Worm (Caenorhabditis elegans) whole organism, L4 larva: ENCODE measurements around the gene dhcr-24.
A peak's percentile ranks its signal among the peaks of the same experiment; 100 is the strongest.

Source experiments
- D1046.2 ChIP-seq: fragments of 200-800 bp; sonication (Bioruptor generic); IDR thresholded peaks from 2 replicates; pipeline ENCODE4 v1.3.6; 2022; ENCODE audit warnings: missing genetic modification characterization, missing compliant biosample characterization
- F10B5.3 ChIP-seq: sonication (generic microtip); optimal IDR thresholded peaks from 2 replicates; lab custom pipeline; 2016; ENCODE audit warnings: mild to moderate bottlenecking, missing genetic modification characterization, missing compliant biosample characterization
- F37D6.2 ChIP-seq: sonication (generic microtip); optimal IDR thresholded peaks from 2 replicates; lab custom pipeline; 2016; ENCODE audit warnings: mild to moderate bottlenecking, missing genetic modification characterization, missing compliant biosample characterization
- F49E8.2 ChIP-seq: sonication (generic microtip); optimal IDR thresholded peaks from 2 replicates; lab custom pipeline; 2016; ENCODE audit warnings: missing compliant biosample characterization, mild to moderate bottlenecking, missing genetic modification characterization, borderline replicate concordance
- R02D3.7 ChIP-seq: fragments of 150-350 bp; sonication (generic microtip); optimal IDR thresholded peaks from 3 replicates; lab custom pipeline; 2014; ENCODE audit warnings: missing biosample characterization, missing genetic modification characterization
- Y105C5A.15 ChIP-seq: fragments of 200-800 bp; sonication (Bioruptor generic); IDR thresholded peaks from 2 replicates; pipeline ENCODE4 v1.3.6; 2022; ENCODE audit warnings: missing genetic modification characterization, missing compliant biosample characterization
- Y48G9A.11 ChIP-seq: fragments of 200-800 bp; sonication (Bioruptor generic); IDR thresholded peaks from 2 replicates; pipeline ENCODE4 v1.3.6; 2022; ENCODE audit warnings: missing genetic modification reagents, missing genetic modification characterization, missing compliant biosample characterization
- Y75B8A.6 ChIP-seq: fragments of 200-800 bp; sonication (Bioruptor generic); IDR thresholded peaks from 2 replicates; pipeline ENCODE4 v1.3.6; 2022; ENCODE audit warnings: missing genetic modification reagents, missing genetic modification characterization, missing compliant biosample characterization
- ZK337.2 ChIP-seq: fragments of 200-800 bp; sonication (Bioruptor generic); IDR thresholded peaks from 2 replicates; pipeline ENCODE4 v1.3.6; 2022; ENCODE audit warnings: missing genetic modification reagents, missing genetic modification characterization, missing compliant biosample characterization
- aha-1 ChIP-seq: fragments of 150-350 bp; peaks from one replicate; lab custom pipeline; 2014; ENCODE audit warnings: missing biosample characterization, missing genetic modification characterization
- ceh-20 ChIP-seq: fragments of 200-800 bp; sonication (Bioruptor generic); IDR thresholded peaks from 2 replicates; pipeline ENCODE4 v1.3.6; 2022; ENCODE audit warnings: missing genetic modification reagents, missing genetic modification characterization, missing compliant biosample characterization
- cey-2 ChIP-seq: sonication (generic microtip); optimal IDR thresholded peaks from 3 replicates; lab custom pipeline; 2017; ENCODE audit warnings: missing genetic modification characterization, mild to moderate bottlenecking, missing compliant biosample characterization, antibody characterized with exemption, borderline replicate concordance; ENCODE audit not compliant: insufficient read depth
- daf-16 ChIP-seq, 3 experiments: sonication (generic microtip); optimal IDR thresholded peaks; 2 replicates each; lab custom pipeline; 2016 to 2017; ENCODE audit warnings: missing genetic modification characterization in 3 of 3, missing genetic modification reagents in 3 of 3, mild to moderate bottlenecking in 2 of 3, missing compliant biosample characterization in 2 of 3, missing biosample characterization in 1 of 3, moderate library complexity in 1 of 3
- dmd-6 ChIP-seq: fragments of 200-800 bp; sonication (Bioruptor generic); IDR thresholded peaks from 2 replicates; pipeline ENCODE4 v1.3.6; 2022; ENCODE audit warnings: missing genetic modification reagents, missing genetic modification characterization, missing compliant biosample characterization
- dve-1 ChIP-seq: sonication (generic microtip); optimal IDR thresholded peaks from 2 replicates; lab custom pipeline; 2017; ENCODE audit warnings: antibody characterized with exemption, mild to moderate bottlenecking, missing genetic modification characterization, missing compliant biosample characterization; ENCODE audit not compliant: insufficient read depth
- gei-8 ChIP-seq: fragments of 200-800 bp; sonication (Bioruptor generic); optimal IDR thresholded peaks from 2 replicates; lab custom pipeline; 2018; ENCODE audit warnings: mild to moderate bottlenecking, missing genetic modification characterization, missing compliant biosample characterization
- hif-1 ChIP-seq, 2 experiments: sonication (generic microtip); optimal IDR thresholded peaks; 2 replicates each; lab custom pipeline; 2016 to 2017; ENCODE audit warnings: missing compliant biosample characterization in 2 of 2, missing genetic modification characterization in 2 of 2, missing genetic modification reagents in 2 of 2, missing genotype in 2 of 2, mild to moderate bottlenecking in 1 of 2
- hlh-11 ChIP-seq: fragments of 200-800 bp; sonication (Bioruptor generic); optimal IDR thresholded peaks from 2 replicates; lab custom pipeline; 2018; ENCODE audit warnings: mild to moderate bottlenecking, missing genetic modification characterization, missing compliant biosample characterization
- hlh-30 ChIP-seq: sonication (generic microtip); optimal IDR thresholded peaks from 2 replicates; lab custom pipeline; 2017; ENCODE audit warnings: antibody characterized with exemption, mild to moderate bottlenecking, missing genetic modification characterization, missing compliant biosample characterization; ENCODE audit not compliant: insufficient read depth
- hmg-1.1 ChIP-seq: fragments of 200-800 bp; sonication (Bioruptor generic); IDR thresholded peaks from 2 replicates; pipeline ENCODE4 v1.3.6; 2022; ENCODE audit warnings: missing genetic modification reagents, missing genetic modification characterization, missing compliant biosample characterization
- lin-38 ChIP-seq: fragments of 200-800 bp; sonication (Bioruptor generic); IDR thresholded peaks from 2 replicates; pipeline ENCODE4 v1.3.6; 2022; ENCODE audit warnings: missing genetic modification reagents, missing genetic modification characterization, missing compliant biosample characterization
- lir-3 ChIP-seq: sonication (generic microtip); optimal IDR thresholded peaks from 2 replicates; lab custom pipeline; 2016; ENCODE audit warnings: mild to moderate bottlenecking, missing genetic modification characterization, missing compliant biosample characterization
- mdl-1 ChIP-seq, 2 experiments: fragments of 150-350 bp in 1 of 2; sonication (generic microtip) in 1 of 2; optimal IDR thresholded peaks; 2 replicates each; lab custom pipeline; 2014 to 2017; ENCODE audit warnings: missing biosample characterization in 2 of 2, missing genetic modification characterization in 2 of 2
- mep-1 ChIP-seq: fragments of 150-350 bp; sonication (generic microtip); optimal IDR thresholded peaks from 3 replicates; lab custom pipeline; 2014; ENCODE audit warnings: missing biosample characterization, missing genetic modification characterization
- mxl-3 ChIP-seq: fragments of 200-800 bp; sonication (Bioruptor generic); optimal IDR thresholded peaks from 2 replicates; lab custom pipeline; 2018; ENCODE audit warnings: mild to moderate bottlenecking, missing genetic modification characterization, missing compliant biosample characterization
- nhr-10 ChIP-seq: fragments of 150-350 bp; optimal IDR thresholded peaks from 2 replicates; lab custom pipeline; 2014; ENCODE audit warnings: missing biosample characterization, missing genetic modification characterization
- nhr-102 ChIP-seq: sonication (generic microtip); optimal IDR thresholded peaks from 2 replicates; lab custom pipeline; 2016; ENCODE audit warnings: mild to moderate bottlenecking, missing genetic modification characterization, moderate library complexity, missing compliant biosample characterization
- nhr-25 ChIP-seq: sonication (generic microtip); optimal IDR thresholded peaks from 2 replicates; lab custom pipeline; 2017; ENCODE audit warnings: missing genetic modification characterization, mild to moderate bottlenecking, missing compliant biosample characterization, antibody characterized with exemption, moderate library complexity, borderline replicate concordance; ENCODE audit not compliant: insufficient read depth
- nhr-28 ChIP-seq: fragments of 150-350 bp; optimal IDR thresholded peaks from 2 replicates; lab custom pipeline; 2014; ENCODE audit warnings: missing biosample characterization, missing genetic modification characterization
- nhr-48 ChIP-seq: sonication (generic microtip); optimal IDR thresholded peaks from 2 replicates; lab custom pipeline; 2016; ENCODE audit warnings: mild to moderate bottlenecking, missing genetic modification characterization, missing compliant biosample characterization
- nhr-6 ChIP-seq: fragments of 150-350 bp; optimal IDR thresholded peaks from 2 replicates; lab custom pipeline; 2014; ENCODE audit warnings: missing biosample characterization, missing genetic modification characterization
- nhr-76 ChIP-seq: fragments of 150-350 bp; optimal IDR thresholded peaks from 2 replicates; lab custom pipeline; 2014; ENCODE audit warnings: missing biosample characterization, missing genetic modification characterization
- pha-4 ChIP-seq, 2 experiments: fragments of 150-350 bp in 1 of 2; fragments of 200-800 bp in 1 of 2; sonication (Bioruptor generic) in 1 of 2; IDR thresholded peaks in 1 of 2; optimal IDR thresholded peaks in 1 of 2; 2 replicates each; pipeline versions ENCODE4 v1.3.6 to Lab custom; 2014 to 2022; ENCODE audit warnings: missing genetic modification characterization in 2 of 2, missing genetic modification reagents in 2 of 2, missing biosample characterization in 1 of 2, missing compliant biosample characterization in 1 of 2
- pqm-1 ChIP-seq: sonication (generic microtip); optimal IDR thresholded peaks from 2 replicates; lab custom pipeline; 2017; ENCODE audit warnings: missing biosample characterization, missing genetic modification characterization
- tag-97 ChIP-seq: fragments of 200-800 bp; sonication (Bioruptor generic); IDR thresholded peaks from 2 replicates; pipeline ENCODE4 v1.3.6; 2022; ENCODE audit warnings: missing genetic modification characterization, missing compliant biosample characterization
- tra-1 ChIP-seq: fragments of 200-800 bp; sonication (Bioruptor generic); IDR thresholded peaks from 2 replicates; pipeline ENCODE4 v1.3.6; 2022; ENCODE audit warnings: missing genetic modification reagents, missing genetic modification characterization, missing compliant biosample characterization
- unc-62 ChIP-seq, 3 experiments: fragments of 150-350 bp in 1 of 3; sonication (generic microtip); optimal IDR thresholded peaks in 2 of 3; peaks in 1 of 3; 1 replicate in 1 of 3; 2 replicates in 2 of 3; lab custom pipeline; 2014 to 2017; ENCODE audit warnings: missing biosample characterization in 3 of 3, missing genetic modification characterization in 3 of 3, missing genetic modification reagents in 3 of 3, missing genotype in 1 of 3
- ztf-7 ChIP-seq: fragments of 150-350 bp; optimal IDR thresholded peaks from 2 replicates; lab custom pipeline; 2014; ENCODE audit warnings: missing biosample characterization, missing genetic modification characterization

dhcr-24 gene

ce11 chrX:2590777-2591176 is 26.8 kb upstream of the dhcr-24 start:
- peak; percentile 64 for TF ChIP-seq hlh-30 (tag; lab: Kevin White, UChicago)
- peak; percentile 1 for TF ChIP-seq nhr-6 (tag; lab: Kevin White, UChicago)
- TF ChIP-seq unc-62 (GFP tag; optimal IDR thresholded peaks at IDR 0.05 in 1 of 2; lab: Kevin White, UChicago): peak in 1 of 2 experiments; percentile 95
- no peak for TF ChIP-seq unc-62 (tag; optimal IDR thresholded peaks at IDR 0.05; lab: Kevin White, UChicago)
- TF ChIP-seq nhr-102 (tag; lab: Kevin White, UChicago): no peak
- TF ChIP-seq tra-1: peak; percentile 71; the same call in 1 of the 2 replicates
- peak; percentile 71 for TF ChIP-seq aha-1
- TF ChIP-seq mep-1 (tag; lab: Kevin White, UChicago): peak; percentile 54
- TF ChIP-seq ceh-20 (GFP tag; lab: Robert Waterston, UW): 0 out of 2 replicates have a peak, but pooled peaks have one; percentile 27
- TF ChIP-seq Y48G9A.11 (GFP tag; lab: Robert Waterston, UW): no peak
- no peak for TF ChIP-seq nhr-76 (tag; lab: Kevin White, UChicago)
- peak; percentile 55 for TF ChIP-seq dve-1 (tag; lab: Kevin White, UChicago)
- TF ChIP-seq mdl-1 (tag; optimal IDR thresholded peaks at IDR 0.05; lab: Kevin White, UChicago): peak in 1 of 2 experiments; percentile 60
- peak; percentile 30 for TF ChIP-seq mxl-3 (GFP tag; lab: Kevin White, UChicago)
- TF ChIP-seq hlh-11 (tag; lab: Kevin White, UChicago): peak; percentile 71
- TF ChIP-seq nhr-48 (tag; lab: Kevin White, UChicago): peak; percentile 79
- TF ChIP-seq nhr-25 (tag; lab: Kevin White, UChicago): peak; percentile 68
- TF ChIP-seq Y75B8A.6: no peak
- TF ChIP-seq dmd-6 (GFP tag; lab: Robert Waterston, UW): 0 out of 2 replicates have a peak, but pooled peaks have one; percentile 17
- peak; percentile 79 for TF ChIP-seq nhr-28 (tag; lab: Kevin White, UChicago)

- peak in 1 of 2 experiments; percentile 97 for TF ChIP-seq unc-62 (GFP tag; optimal IDR thresholded peaks at IDR 0.05 in 1 of 2; lab: Kevin White, UChicago)
- no peak for TF ChIP-seq unc-62 (tag; optimal IDR thresholded peaks at IDR 0.05; lab: Kevin White, UChicago)
- peak; percentile 85 for TF ChIP-seq nhr-28 (tag; lab: Kevin White, UChicago)
- no peak for TF ChIP-seq daf-16 (GFP tag; optimal IDR thresholded peaks at IDR 0.05; lab: Kevin White, UChicago)
- TF ChIP-seq daf-16 (tag; optimal IDR thresholded peaks at IDR 0.05; lab: Kevin White, UChicago): peak; percentile 96
- TF ChIP-seq nhr-25 (tag; lab: Kevin White, UChicago): no peak
- TF ChIP-seq dmd-6 (GFP tag; lab: Robert Waterston, UW): 0 out of 2 replicates have a peak, but pooled peaks have one; percentile 7
- TF ChIP-seq hif-1 (tag; optimal IDR thresholded peaks at IDR 0.05; lab: Kevin White, UChicago): no peak
- peak; percentile 48 for TF ChIP-seq dve-1 (tag; lab: Kevin White, UChicago)
Measured at ce11 chrX:2590023-2590422, 26.1 kb upstream of the dhcr-24 start.

- no peak for TF ChIP-seq nhr-6 (tag; lab: Kevin White, UChicago)
- TF ChIP-seq pha-4 (GFP tag; IDR thresholded peaks at IDR 0.05; lab: Robert Waterston, UW): no peak
- no peak for TF ChIP-seq pha-4 (tag; optimal IDR thresholded peaks at IDR 0.05; lab: Kevin White, UChicago)
- peak; percentile 47 for TF ChIP-seq nhr-25 (tag; lab: Kevin White, UChicago)
- no peak for TF ChIP-seq aha-1
- peak in 1 of 2 experiments; percentile 34 for TF ChIP-seq unc-62 (GFP tag; optimal IDR thresholded peaks at IDR 0.05 in 1 of 2; lab: Kevin White, UChicago)
- no peak for TF ChIP-seq unc-62 (tag; optimal IDR thresholded peaks at IDR 0.05; lab: Kevin White, UChicago)
- no peak for TF ChIP-seq nhr-10
- TF ChIP-seq D1046.2 (GFP tag; lab: Robert Waterston, UW): no peak
- no peak for TF ChIP-seq R02D3.7 (tag; lab: Kevin White, UChicago)
- no peak for TF ChIP-seq Y75B8A.6
Measured at ce11 chrX:2588012-2588411, 24.1 kb upstream of the dhcr-24 start.

ce11 chrX:2585655-2586054 is 21.7 kb upstream of the dhcr-24 start, which contains the start of gene H01M10.2:
TSS of gene H01M10.2 (minus strand) at chrX:2585755.
- TF ChIP-seq Y48G9A.11 (GFP tag; lab: Robert Waterston, UW) (no peak), lir-3 (tag; lab: Kevin White, UChicago) (no peak), F37D6.2 (no peak), pqm-1 (tag; lab: Kevin White, UChicago) (no peak), cey-2 (no peak), ztf-7 (tag; lab: Kevin White, UChicago) (no peak), D1046.2 (GFP tag; lab: Robert Waterston, UW) (no peak), lin-38 (GFP tag; lab: Robert Waterston, UW) (no peak), dmd-6 (GFP tag; lab: Robert Waterston, UW) (no peak), F10B5.3 (tag; lab: Kevin White, UChicago) (no peak), Y105C5A.15 (GFP tag; lab: Robert Waterston, UW) (no peak), tag-97 (GFP tag; lab: Robert Waterston, UW) (no peak), hmg-1.1 (GFP tag; lab: Robert Waterston, UW) (no peak), F49E8.2 (tag; lab: Kevin White, UChicago) (no peak), dve-1 (tag; lab: Kevin White, UChicago) (no peak), tra-1 (no peak), ceh-20 (GFP tag; lab: Robert Waterston, UW) (no peak), ZK337.2 (GFP tag; lab: Robert Waterston, UW) (no peak), mxl-3 (GFP tag; lab: Kevin White, UChicago) (no peak), gei-8 (GFP tag; lab: Kevin White, UChicago) (no peak)
- TF ChIP-seq, all 104 proteins: peak for 0
